Fruit fly (Drosophila melanogaster) whole organism, embryonic: Measurements from ENCODE around the gene Pxn.

Experiments used
- Abd-B ChIP-seq: fragments of 200-800 bp; sonication (Bioruptor generic); optimal IDR thresholded peaks from 2 replicates; lab custom pipeline; 2018; ENCODE audit warnings: missing biosample characterization, mild to moderate bottlenecking, missing genetic modification characterization, moderate library complexity
- Antp ChIP-seq: fragments of 200-800 bp; sonication (Bioruptor generic); optimal IDR thresholded peaks from 3 replicates; lab custom pipeline; 2016; ENCODE audit warnings: missing biosample characterization, missing genetic modification characterization
- Bgb ChIP-seq: fragments of 200-800 bp; sonication (Bioruptor generic); IDR thresholded peaks from 2 replicates; pipeline ENCODE4 v1.3.6; 2022; ENCODE audit warnings: missing biosample characterization, missing genetic modification characterization; ENCODE audit not compliant: partially characterized antibody
- CG10321 ChIP-seq: fragments of 200-800 bp; sonication (Bioruptor generic); IDR thresholded peaks from 2 replicates; pipeline ENCODE4 v1.3.6; 2022; ENCODE audit warnings: missing biosample characterization, missing genetic modification characterization
- CG10959 ChIP-seq: fragments of 200-800 bp; sonication (Bioruptor generic); IDR thresholded peaks from 2 replicates; pipeline ENCODE4 v1.3.6; 2022; ENCODE audit warnings: missing biosample characterization, missing genetic modification characterization
- CG11456 ChIP-seq: fragments of 200-800 bp; sonication (Bioruptor generic); IDR thresholded peaks from 3 replicates; pipeline ENCODE4 v1.3.6; 2022; ENCODE audit warnings: missing biosample characterization, missing genetic modification characterization
- CG11560 ChIP-seq: fragments of 200-800 bp; sonication (Bioruptor generic); IDR thresholded peaks from 3 replicates; pipeline ENCODE4 v1.3.6; 2022; ENCODE audit warnings: missing biosample characterization, missing genetic modification characterization
- CG12236 ChIP-seq: fragments of 200-800 bp; sonication (Bioruptor generic); optimal IDR thresholded peaks from 2 replicates; lab custom pipeline; 2016; ENCODE audit warnings: missing biosample characterization, missing genetic modification characterization
- CG15479 ChIP-seq: fragments of 200-800 bp; sonication (Bioruptor generic); optimal IDR thresholded peaks from 3 replicates; lab custom pipeline; 2019; ENCODE audit warnings: missing biosample characterization, mild to moderate bottlenecking, missing genetic modification characterization, moderate library complexity
- CG2678 ChIP-seq: fragments of 200-800 bp; sonication (Bioruptor generic); optimal IDR thresholded peaks from 3 replicates; lab custom pipeline; 2019; ENCODE audit warnings: missing biosample characterization, mild to moderate bottlenecking, missing genetic modification characterization, moderate library complexity
- CG32767 ChIP-seq: fragments of 200-800 bp; sonication (Bioruptor generic); IDR thresholded peaks from 2 replicates; pipeline ENCODE4 v1.3.6; 2022; ENCODE audit warnings: missing biosample characterization, missing genetic modification characterization
- CG34376 ChIP-seq: fragments of 200-800 bp; sonication (Bioruptor generic); optimal IDR thresholded peaks from 2 replicates; lab custom pipeline; 2018; ENCODE audit warnings: missing biosample characterization, mild to moderate bottlenecking, missing genetic modification characterization
- CG3847 ChIP-seq: fragments of 200-800 bp; sonication (Bioruptor generic); IDR thresholded peaks from 2 replicates; pipeline ENCODE4 v1.3.6; 2022; ENCODE audit warnings: missing biosample characterization, missing genetic modification characterization
- CG7987 ChIP-seq: fragments of 200-800 bp; sonication (Bioruptor generic); optimal IDR thresholded peaks from 2 replicates; lab custom pipeline; 2018; ENCODE audit warnings: missing biosample characterization, mild to moderate bottlenecking, missing genetic modification characterization, moderate library complexity
- CG8089 ChIP-seq: fragments of 200-800 bp; sonication (Bioruptor generic); optimal IDR thresholded peaks from 3 replicates; lab custom pipeline; 2016; ENCODE audit warnings: missing biosample characterization, missing genetic modification characterization
- Drgx ChIP-seq: fragments of 200-800 bp; sonication (Bioruptor generic); IDR thresholded peaks from 2 replicates; pipeline ENCODE4 v1.3.6; 2022; ENCODE audit warnings: missing biosample characterization, missing genetic modification characterization
- GATAe ChIP-seq: fragments of 200-800 bp; sonication (Bioruptor generic); conservative IDR thresholded peaks from 2 replicates; pipeline ENCODE4 v1.3.6; 2022; ENCODE audit warnings: missing biosample characterization, missing genetic modification characterization
- HLH4C ChIP-seq: fragments of 200-800 bp; sonication (Bioruptor generic); IDR thresholded peaks from 3 replicates; pipeline ENCODE4 v1.3.6; 2022; ENCODE audit warnings: missing biosample characterization, missing genetic modification characterization; ENCODE audit not compliant: partially characterized antibody
- Hey ChIP-seq: fragments of 200-800 bp; sonication (Bioruptor generic); optimal IDR thresholded peaks from 3 replicates; lab custom pipeline; 2018; ENCODE audit warnings: missing biosample characterization, mild to moderate bottlenecking, missing genetic modification characterization
- Hmr ChIP-seq: fragments of 200-800 bp; sonication (Bioruptor generic); optimal IDR thresholded peaks from 3 replicates; lab custom pipeline; 2017; ENCODE audit warnings: mild to moderate bottlenecking, missing biosample characterization, missing genetic modification reagents, missing genetic modification characterization
- Hr3 ChIP-seq: fragments of 200-800 bp; sonication (Bioruptor generic); optimal IDR thresholded peaks from 3 replicates; lab custom pipeline; 2016; ENCODE audit warnings: missing biosample characterization, missing genetic modification characterization
- Hr78 ChIP-seq, 2 experiments: fragments of 200-800 bp in 1 of 2; fragments of >200 bp in 1 of 2; sonication (Bioruptor generic) in 1 of 2; optimal IDR thresholded peaks; 2 replicates each; lab custom pipeline; 2017 to 2019; ENCODE audit warnings: missing biosample characterization in 2 of 2, missing genetic modification characterization in 2 of 2, mild to moderate bottlenecking in 1 of 2, moderate library complexity in 1 of 2
- Lhr ChIP-seq: fragments of 200-800 bp; sonication (Bioruptor generic); optimal IDR thresholded peaks from 3 replicates; lab custom pipeline; 2017; ENCODE audit warnings: mild to moderate bottlenecking, missing biosample characterization, missing genetic modification reagents, missing genetic modification characterization
- MESR4 ChIP-seq: fragments of 200-800 bp; sonication (Bioruptor generic); optimal IDR thresholded peaks from 2 replicates; lab custom pipeline; 2018; ENCODE audit warnings: missing biosample characterization, mild to moderate bottlenecking, missing genetic modification characterization, moderate library complexity
- Med ChIP-seq: fragments of 200-800 bp; sonication (Bioruptor generic); peaks from one replicate; lab custom pipeline; 2016; ENCODE audit warnings: missing biosample characterization, missing genetic modification characterization, mild to moderate bottlenecking, inconsistent platforms, moderate library complexity
- Ravus ChIP-seq: fragments of 200-800 bp; sonication (Bioruptor generic); IDR thresholded peaks from 2 replicates; pipeline ENCODE4 v1.3.6; 2022; ENCODE audit warnings: missing biosample characterization, missing genetic modification characterization
- Side ChIP-seq: fragments of 200-800 bp; sonication (Bioruptor generic); optimal IDR thresholded peaks from 2 replicates; lab custom pipeline; 2016; ENCODE audit warnings: missing biosample characterization, missing genetic modification characterization
- YL-1 ChIP-seq: fragments of 200-800 bp; sonication (Bioruptor generic); optimal IDR thresholded peaks from 3 replicates; lab custom pipeline; 2017; ENCODE audit warnings: missing biosample characterization, mild to moderate bottlenecking, missing genetic modification characterization
- al ChIP-seq: fragments of 200-800 bp; sonication (Bioruptor generic); IDR thresholded peaks from 2 replicates; pipeline ENCODE4 v1.3.6; 2022; ENCODE audit warnings: missing biosample characterization, missing genetic modification characterization
- aop ChIP-seq: fragments of 200-800 bp; sonication (Bioruptor generic); IDR thresholded peaks from 2 replicates; pipeline ENCODE4 v1.3.6; 2022; ENCODE audit warnings: missing biosample characterization, missing genetic modification characterization
- ash1 ChIP-seq: fragments of 200-800 bp; sonication (Bioruptor generic); optimal IDR thresholded peaks from 2 replicates; lab custom pipeline; 2018; ENCODE audit warnings: missing biosample characterization, mild to moderate bottlenecking, missing genetic modification characterization
- az2 ChIP-seq: fragments of 200-800 bp; sonication (Bioruptor generic); optimal IDR thresholded peaks from 3 replicates; lab custom pipeline; 2016; ENCODE audit warnings: missing biosample characterization, missing genetic modification characterization
- br ChIP-seq: fragments of >200 bp; optimal IDR thresholded peaks from 2 replicates; lab custom pipeline; 2017
- chif ChIP-seq, 2 experiments: fragments of 200-800 bp; sonication (Bioruptor generic); optimal IDR thresholded peaks; 3 replicates each; lab custom pipeline; 2016; ENCODE audit warnings: missing biosample characterization in 2 of 2, missing genetic modification characterization in 2 of 2
- corto ChIP-seq: fragments of 200-800 bp; sonication (Bioruptor generic); optimal IDR thresholded peaks from 2 replicates; lab custom pipeline; 2016; ENCODE audit warnings: missing biosample characterization, mild to moderate bottlenecking, missing genetic modification characterization, moderate library complexity
- croc ChIP-seq: fragments of 200-800 bp; sonication (Bioruptor generic); conservative IDR thresholded peaks from 3 replicates; pipeline ENCODE4 v1.3.6; 2022; ENCODE audit warnings: missing biosample characterization, missing genetic modification characterization
- cwo ChIP-seq: fragments of 200-800 bp; sonication (Bioruptor generic); optimal IDR thresholded peaks from 3 replicates; lab custom pipeline; 2017; ENCODE audit warnings: missing biosample characterization, missing genetic modification characterization, mild to moderate bottlenecking, moderate library complexity, missing genetic modification reagents
- dan ChIP-seq: fragments of 200-800 bp; sonication (Bioruptor generic); IDR thresholded peaks from 2 replicates; pipeline ENCODE4 v1.3.6; 2022; ENCODE audit warnings: missing biosample characterization, missing genetic modification characterization
- hb ChIP-seq: fragments of 200-800 bp; sonication (Bioruptor generic); IDR thresholded peaks from 3 replicates; pipeline ENCODE4 v1.3.6; 2022; ENCODE audit warnings: missing biosample characterization, missing genetic modification characterization; ENCODE audit not compliant: partially characterized antibody
- hkb ChIP-seq, 2 experiments: fragments of 200-800 bp in 1 of 2; fragments of >200 bp in 1 of 2; sonication (Bioruptor generic) in 1 of 2; IDR thresholded peaks in 1 of 2; optimal IDR thresholded peaks in 1 of 2; 2 replicates each; pipeline versions ENCODE4 v1.3.6 to Lab custom; 2017 to 2022; ENCODE audit warnings: missing biosample characterization in 1 of 2, missing genetic modification characterization in 1 of 2
- lola ChIP-seq, 3 experiments: fragments of >200 bp in 2 of 3; fragments of 200-800 bp in 1 of 3; sonication (Bioruptor generic) in 1 of 3; optimal IDR thresholded peaks; 2 replicates each; lab custom pipeline; 2017 to 2019; ENCODE audit warnings: missing biosample characterization in 3 of 3, missing genetic modification characterization in 3 of 3, mild to moderate bottlenecking in 1 of 3, moderate library complexity in 1 of 3
- mirr ChIP-seq: fragments of 200-800 bp; sonication (Bioruptor generic); optimal IDR thresholded peaks from 3 replicates; lab custom pipeline; 2018; ENCODE audit warnings: missing biosample characterization, mild to moderate bottlenecking, missing genetic modification characterization
- onecut ChIP-seq: fragments of 200-800 bp; sonication (Bioruptor generic); IDR thresholded peaks from 2 replicates; pipeline ENCODE4 v1.3.6; 2022; ENCODE audit warnings: missing biosample characterization, missing genetic modification characterization
- repo ChIP-seq: fragments of 200-800 bp; sonication (Bioruptor generic); optimal IDR thresholded peaks from 2 replicates; lab custom pipeline; 2016; ENCODE audit warnings: missing biosample characterization, missing genetic modification characterization
- rib ChIP-seq: fragments of 200-800 bp; sonication (Bioruptor generic); IDR thresholded peaks from 2 replicates; pipeline ENCODE4 v1.3.6; 2022; ENCODE audit warnings: missing biosample characterization, missing genetic modification characterization
- sd ChIP-seq: fragments of 200-800 bp; sonication (Bioruptor generic); optimal IDR thresholded peaks from 3 replicates; lab custom pipeline; 2018; ENCODE audit warnings: missing biosample characterization, mild to moderate bottlenecking, missing genetic modification characterization, moderate library complexity
- slou ChIP-seq: fragments of 200-800 bp; sonication (Bioruptor generic); optimal IDR thresholded peaks from 3 replicates; lab custom pipeline; 2016; ENCODE audit warnings: missing biosample characterization, missing genetic modification characterization
- unc-4 ChIP-seq: fragments of 200-800 bp; sonication (Bioruptor generic); IDR thresholded peaks from 2 replicates; pipeline ENCODE4 v1.3.6; 2022; ENCODE audit warnings: missing biosample characterization, missing genetic modification characterization; ENCODE audit not compliant: partially characterized antibody
- wek ChIP-seq: fragments of 200-800 bp; sonication (Bioruptor generic); optimal IDR thresholded peaks from 3 replicates; lab custom pipeline; 2018; ENCODE audit warnings: missing biosample characterization, mild to moderate bottlenecking, missing genetic modification characterization, moderate library complexity

Pxn gene

dm6 chr3L:2554118-2554814 is 75.6 kb downstream of the Pxn start, which contains the start of gene Spn (continued):
- peak; percentile 34 for TF ChIP-seq MESR4 (GFP tag; lab: Kevin White, UChicago)
- no peak for TF ChIP-seq CG11456 (GFP tag; lab: Robert Waterston, UW)
- TF ChIP-seq mirr (GFP tag; lab: Kevin White, UChicago), result no peak
- no peak for TF ChIP-seq ash1 (GFP tag; lab: Kevin White, UChicago)
- TF ChIP-seq CG12236 (GFP tag; lab: Kevin White, UChicago), result no peak
- no peak for TF ChIP-seq al (GFP tag; lab: Robert Waterston, UW)
- TF ChIP-seq unc-4 (GFP tag; lab: Robert Waterston, UW), result peak; percentile 95
- TF ChIP-seq onecut (GFP tag; lab: Robert Waterston, UW), result no peak
- TF ChIP-seq slou, result no peak
- no peak for TF ChIP-seq CG15479 (GFP tag; lab: Kevin White, UChicago)
- no peak for TF ChIP-seq br (lab: Kevin White, UChicago)
- no peak for TF ChIP-seq sd (tag; lab: Kevin White, UChicago)
- TF ChIP-seq CG32767 (GFP tag; lab: Robert Waterston, UW), result no peak
- peak; percentile 99 for TF ChIP-seq CG11560 (tag; lab: Robert Waterston, UW)
- TF ChIP-seq corto (GFP tag; lab: Kevin White, UChicago), result peak; percentile 20
- no peak for TF ChIP-seq GATAe
- peak; percentile 93 for TF ChIP-seq Med (GFP tag; lab: Kevin White, UChicago)
- peak; percentile 73 for TF ChIP-seq Hmr (GFP tag; lab: Kevin White, UChicago)
- TF ChIP-seq dan (GFP tag; lab: Robert Waterston, UW), result no peak
- TF ChIP-seq Bgb (GFP tag; lab: Robert Waterston, UW), result peak; percentile 99
- peak; percentile 61 for TF ChIP-seq Drgx (GFP tag; lab: Robert Waterston, UW)
- no peak for TF ChIP-seq repo
- no peak for TF ChIP-seq hkb (optimal IDR thresholded peaks at IDR 0.05; lab: Kevin White, UChicago)
- TF ChIP-seq hkb (GFP tag; IDR thresholded peaks at IDR 0.05; lab: Robert Waterston, UW), result peak; percentile 47; the same call in 1 of the 2 replicates
- no peak for TF ChIP-seq Side (GFP tag; lab: Kevin White, UChicago)
- no peak for TF ChIP-seq cwo
- TF ChIP-seq Lhr (GFP tag; lab: Kevin White, UChicago), result peak; percentile 86
- no peak for TF ChIP-seq lola (GFP tag; optimal IDR thresholded peaks at IDR 0.05; lab: Kevin White, UChicago)
- TF ChIP-seq CG8089 (GFP tag; lab: Kevin White, UChicago), result no peak
- TF ChIP-seq Hey (tag; lab: Kevin White, UChicago), result no peak
- peak; percentile 66 for TF ChIP-seq CG7987 (GFP tag; lab: Kevin White, UChicago)
- no peak for TF ChIP-seq Hr3
- TF ChIP-seq az2, result no peak
- TF ChIP-seq HLH4C (GFP tag; lab: Robert Waterston, UW), result peak; percentile 96
- peak; percentile 20 for TF ChIP-seq CG34376 (GFP tag; lab: Kevin White, UChicago)
- TF ChIP-seq Ravus (GFP tag; lab: Robert Waterston, UW), result no peak
- no peak for TF ChIP-seq chif (GFP tag; optimal IDR thresholded peaks at IDR 0.05; lab: Kevin White, UChicago)
- no peak for TF ChIP-seq croc
- TF ChIP-seq aop (GFP tag; lab: Robert Waterston, UW), result no peak
- peak; percentile 96 for TF ChIP-seq hb (GFP tag; lab: Robert Waterston, UW)
- no peak for TF ChIP-seq Hr78 (GFP tag; optimal IDR thresholded peaks at IDR 0.05; lab: Kevin White, UChicago)
- TF ChIP-seq YL-1 (GFP tag; lab: Kevin White, UChicago), result peak; percentile 3
- no peak for TF ChIP-seq wek (GFP tag; lab: Kevin White, UChicago)
- peak; percentile 29; the same call in 1 of the 2 replicates for TF ChIP-seq rib (GFP tag; lab: Robert Waterston, UW)
- peak; percentile 47 for TF ChIP-seq CG3847 (GFP tag; lab: Robert Waterston, UW)
- TF ChIP-seq CG2678 (tag; lab: Kevin White, UChicago), result no peak
- TF ChIP-seq Antp (GFP tag; lab: Kevin White, UChicago), result no peak
- TF ChIP-seq Abd-B (GFP tag; lab: Kevin White, UChicago), result no peak
- TF ChIP-seq CG10959 (GFP tag; lab: Robert Waterston, UW), result no peak
- no peak; the same call in 1 of the 2 replicates for TF ChIP-seq CG10321 (GFP tag; lab: Robert Waterston, UW)
